Fruit fly (Drosophila melanogaster): ENCODE data around the gene fz.
A peak's percentile ranks its signal among the peaks of the same experiment; 100 is the strongest.

DNA sequence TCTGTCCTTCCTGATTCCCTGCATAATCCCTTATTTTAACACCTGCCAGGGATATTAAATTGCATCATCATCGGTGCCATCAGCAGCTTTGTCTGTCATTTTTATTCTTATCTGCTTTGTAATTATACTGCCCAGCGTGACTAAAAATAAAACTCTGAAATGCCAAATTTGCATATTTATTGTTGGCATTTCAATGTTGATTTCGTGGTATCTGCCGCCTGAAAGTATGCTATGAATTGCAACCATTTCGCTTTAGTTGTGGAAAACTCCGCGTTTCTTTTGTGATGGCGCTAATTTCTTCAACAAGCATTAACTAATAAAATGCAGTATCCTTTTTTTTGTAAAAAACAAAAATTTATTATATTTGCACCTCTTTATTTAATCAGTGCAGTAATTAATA is 38.3 kb upstream of the fz start, which contains the start of gene CG34244:
- TF ChIP-seq CG6854 (GFP tag; optimal IDR thresholded peaks at IDR 0.05) (no peak), spab (GFP tag; optimal IDR thresholded peaks at IDR 0.05) (no peak), fd85E (GFP tag; optimal IDR thresholded peaks at IDR 0.05) (no peak), CG31627 (GFP tag; optimal IDR thresholded peaks at IDR 0.05) (no peak), CG10669 (GFP tag; optimal IDR thresholded peaks at IDR 0.05) (no peak), CG6792 (GFP tag; optimal IDR thresholded peaks at IDR 0.05) (no peak), Hr39 (GFP tag; optimal IDR thresholded peaks at IDR 0.05) (no peak), Eip78C (GFP tag) (peak; percentile 85), Sox14 (GFP tag; optimal IDR thresholded peaks at IDR 0.05) (no peak), Gug (GFP tag; IDR thresholded peaks at IDR 0.05) (no peak), achi (GFP tag; optimal IDR thresholded peaks at IDR 0.05) (no peak), topi (GFP tag; optimal IDR thresholded peaks at IDR 0.05) (no peak)

All from whole organism, prepupa.